Fruit fly (Drosophila melanogaster) whole organism, wandering third instar larva: ENCODE data around the gene CG15022.

ENCODE experiments used
- CrebA ChIP-seq: fragments of 200-800 bp; sonication (Bioruptor generic); optimal IDR thresholded peaks from 2 replicates; lab custom pipeline; 2016; ENCODE audit warnings: missing biosample characterization, mild to moderate bottlenecking, missing genetic modification characterization, borderline replicate concordance
- Dfd ChIP-seq: fragments of >200 bp; optimal IDR thresholded peaks from 2 replicates; lab custom pipeline; 2017; ENCODE audit warnings: missing biosample characterization, missing genetic modification characterization
- Hr78 ChIP-seq: fragments of >200 bp; optimal IDR thresholded peaks from 2 replicates; lab custom pipeline; 2017; ENCODE audit warnings: missing biosample characterization, missing genetic modification characterization
- Hr83 ChIP-seq: fragments of 200-300 bp; sonication (Bioruptor generic); optimal IDR thresholded peaks from 2 replicates; lab custom pipeline; 2016; ENCODE audit warnings: missing biosample characterization, mild to moderate bottlenecking, missing genetic modification characterization, moderate library complexity; ENCODE audit not compliant: poor library complexity, severe bottlenecking
- N ChIP-seq: fragments of >200 bp; optimal IDR thresholded peaks from 2 replicates; lab custom pipeline; 2018; ENCODE audit warnings: missing biosample characterization, missing external identifiers, missing genetic modification characterization
- Rel ChIP-seq, 2 experiments: fragments of 200-800 bp; sonication (Bioruptor generic) in 1 of 2; optimal IDR thresholded peaks; 2 replicates in 1 of 2; 3 replicates in 1 of 2; lab custom pipeline; 2016 to 2019; ENCODE audit warnings: mild to moderate bottlenecking in 2 of 2, missing biosample characterization in 2 of 2, missing genetic modification characterization in 2 of 2, moderate library complexity in 1 of 2
- dl ChIP-seq, 2 experiments: fragments of 175-275, 200-275 bp in 1 of 2; fragments of 200-275 bp in 1 of 2; sonication (Bioruptor generic); optimal IDR thresholded peaks; lab custom pipeline; 2018; ENCODE audit warnings: mild to moderate bottlenecking in 2 of 2, missing biosample characterization in 2 of 2, missing genetic modification characterization in 2 of 2, moderate library complexity in 2 of 2; ENCODE audit not compliant: partially characterized antibody in 2 of 2, insufficient read depth in 1 of 2
- foxo ChIP-seq, 2 experiments: fragments of 200-800 bp; sonication (Bioruptor generic); optimal IDR thresholded peaks; 2 replicates in 1 of 2; 3 replicates in 1 of 2; lab custom pipeline; 2016 to 2017; ENCODE audit warnings: missing biosample characterization in 2 of 2, missing genetic modification characterization in 2 of 2
- psq ChIP-seq: fragments of 200-800 bp; sonication (Bioruptor generic); optimal IDR thresholded peaks from 3 replicates; lab custom pipeline; 2017; ENCODE audit warnings: missing biosample characterization, mild to moderate bottlenecking, missing genetic modification characterization, moderate library complexity
- woc ChIP-seq: sonication (Bioruptor generic); optimal IDR thresholded peaks from 2 replicates; lab custom pipeline; 2016; ENCODE audit warnings: missing biosample characterization, mild to moderate bottlenecking, missing genetic modification characterization

DNA sequence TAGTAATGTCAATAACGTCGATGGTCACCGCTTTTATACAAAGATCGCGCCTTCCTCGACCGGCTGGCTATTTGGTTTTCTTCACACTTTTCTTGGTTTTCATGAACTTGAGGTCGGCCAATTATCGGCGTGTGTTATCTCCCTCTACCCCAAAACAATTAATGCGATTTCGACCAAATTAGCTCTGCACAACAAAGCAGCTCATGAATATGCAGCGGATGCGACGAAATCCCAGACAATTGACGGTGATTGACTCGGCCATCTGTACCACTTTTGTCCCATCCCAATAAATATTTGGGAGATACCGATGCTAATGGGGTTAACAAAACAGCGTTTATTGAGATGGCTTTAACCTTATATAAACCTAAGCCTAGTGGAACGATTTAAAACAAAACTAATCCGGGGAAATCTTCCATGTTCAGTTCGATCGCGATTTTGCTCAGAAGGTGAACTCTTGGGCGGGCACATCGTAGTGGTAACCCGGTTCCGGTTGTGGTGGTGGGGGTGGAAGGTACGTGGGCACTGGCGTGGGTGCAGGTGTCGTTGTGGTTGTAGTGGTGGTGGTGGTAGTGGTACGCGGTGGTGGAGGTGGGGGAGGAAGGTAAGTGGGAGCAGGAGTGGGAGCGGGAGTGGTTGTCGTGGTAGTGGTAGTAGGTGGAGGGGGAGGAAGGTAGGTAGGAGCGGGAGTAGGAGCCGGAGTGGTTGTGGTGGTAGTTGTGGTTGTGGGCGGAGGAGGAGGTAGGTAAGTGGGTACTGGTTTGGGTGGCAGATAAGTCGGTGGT is at the start of gene CG15022:
- TF ChIP-seq Hr78 (GFP tag; lab: Kevin White, UChicago) = no peak
- no peak for TF ChIP-seq CrebA (GFP tag; lab: Kevin White, UChicago)
- TF ChIP-seq Dfd (GFP tag; lab: Kevin White, UChicago) = no peak
- no peak for TF ChIP-seq psq (GFP tag; lab: Kevin White, UChicago)
- TF ChIP-seq dl (GFP tag; optimal IDR thresholded peaks at IDR 0.05; lab: Kevin White, UChicago; ENCODE audit: insufficient read depth in 1 of 2, partially characterized antibody in 2 of 2) = no peak
- TF ChIP-seq N = no peak
- no peak for TF ChIP-seq foxo (GFP tag; optimal IDR thresholded peaks at IDR 0.05; lab: Kevin White, UChicago)
- TF ChIP-seq Rel (GFP tag; optimal IDR thresholded peaks at IDR 0.05; lab: Kevin White, UChicago) = no peak
- TF ChIP-seq Rel (tag; optimal IDR thresholded peaks at IDR 0.05; lab: Kevin White, UChicago) = no peak
- TF ChIP-seq woc (GFP tag; lab: Kevin White, UChicago) = no peak
- no peak for TF ChIP-seq Hr83 (GFP tag; lab: Kevin White, UChicago)
